Worm (Caenorhabditis elegans) whole organism, mixed stage, embryonic: ENCODE results near the gene C12D5.5.

Source experiments
- blmp-1 ChIP-seq: fragments of 150-350 bp; optimal IDR thresholded peaks from 2 replicates; lab custom pipeline; 2014; ENCODE audit warnings: missing biosample characterization, missing genetic modification characterization
- cnd-1 ChIP-seq: fragments of 200-800 bp; sonication (Bioruptor generic); optimal IDR thresholded peaks from 2 replicates; lab custom pipeline; 2018; ENCODE audit warnings: mild to moderate bottlenecking, missing genetic modification characterization, missing compliant biosample characterization
- drap-1 ChIP-seq: fragments of 200-800 bp; sonication (Bioruptor generic); optimal IDR thresholded peaks from 3 replicates; lab custom pipeline; 2018; ENCODE audit warnings: mild to moderate bottlenecking, missing genetic modification characterization, missing compliant biosample characterization
- lin-13 ChIP-seq: fragments of 150-350 bp; optimal IDR thresholded peaks from 2 replicates; lab custom pipeline; 2014; ENCODE audit warnings: missing biosample characterization, missing genetic modification characterization
- nhr-28 ChIP-seq: fragments of 150-350 bp; optimal IDR thresholded peaks from 2 replicates; lab custom pipeline; 2014; ENCODE audit warnings: missing biosample characterization, missing genetic modification characterization
- sem-2 ChIP-seq: fragments of 200-800 bp; sonication (Bioruptor generic); optimal IDR thresholded peaks from 2 replicates; lab custom pipeline; 2018; ENCODE audit warnings: mild to moderate bottlenecking, missing genetic modification characterization, missing compliant biosample characterization
- snpc-4 ChIP-seq: fragments of 150-350 bp; optimal IDR thresholded peaks from 2 replicates; lab custom pipeline; 2014; ENCODE audit warnings: missing biosample characterization, missing genetic modification characterization
- tbx-8 ChIP-seq: fragments of 200-800 bp; sonication (Bioruptor generic); optimal IDR thresholded peaks from 2 replicates; lab custom pipeline; 2018; ENCODE audit warnings: mild to moderate bottlenecking, missing genetic modification characterization, moderate library complexity, missing compliant biosample characterization
- zip-8 ChIP-seq: fragments of 150-350 bp; optimal IDR thresholded peaks from 2 replicates; lab custom pipeline; 2014; ENCODE audit warnings: missing biosample characterization, missing genetic modification characterization
- ztf-11 ChIP-seq: fragments of 150-350 bp; optimal IDR thresholded peaks from 2 replicates; lab custom pipeline; 2014; ENCODE audit warnings: missing biosample characterization, missing genetic modification characterization

DNA sequence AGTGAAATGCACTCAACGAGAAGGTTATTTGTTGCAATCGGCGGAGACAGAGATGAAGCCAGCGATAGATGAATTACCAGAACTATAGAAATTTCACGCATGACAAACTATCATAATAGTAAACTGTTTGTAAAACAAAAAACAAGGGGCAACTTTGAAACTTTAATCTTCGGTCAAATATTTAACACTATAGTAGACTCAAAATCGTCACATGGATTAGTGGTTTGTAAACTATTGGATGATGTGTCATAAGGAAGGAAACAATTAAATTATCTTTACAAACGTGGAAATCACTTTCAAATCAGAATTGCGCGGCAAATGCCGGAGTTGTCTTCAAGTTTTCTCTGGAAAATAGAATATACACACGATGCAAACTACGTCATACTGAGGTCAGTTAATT, 49.6 kb downstream of the C12D5.5 start, which contains the start of gene ZK105.5:
- TF ChIP-seq blmp-1 (tag; lab: Kevin White, UChicago) = no peak
- TF ChIP-seq sem-2 (GFP tag; lab: Kevin White, UChicago) = no peak
- no peak for TF ChIP-seq zip-8 (tag; lab: Kevin White, UChicago)
- no peak for TF ChIP-seq ztf-11 (tag; lab: Kevin White, UChicago)
- TF ChIP-seq drap-1 (GFP tag; lab: Kevin White, UChicago) = no peak
- TF ChIP-seq tbx-8 = no peak
- no peak for TF ChIP-seq nhr-28 (tag; lab: Kevin White, UChicago)
- TF ChIP-seq snpc-4 (tag; lab: Kevin White, UChicago) = no peak
- TF ChIP-seq lin-13 (tag; lab: Kevin White, UChicago) = no peak
- TF ChIP-seq cnd-1 (tag; lab: Kevin White, UChicago) = no peak
